Worm (Caenorhabditis elegans) whole organism, mixed stage, embryonic: ENCODE results near the gene C06E2.1.

Experiments
- lsy-2 ChIP-seq: fragments of 150-350 bp; optimal IDR thresholded peaks from 2 replicates; lab custom pipeline; 2014; ENCODE audit warnings: missing biosample characterization, missing genetic modification characterization
- mep-1 ChIP-seq: fragments of 150-350 bp; optimal IDR thresholded peaks from 2 replicates; lab custom pipeline; 2017; ENCODE audit warnings: missing biosample characterization, missing genetic modification reagents, missing genetic modification characterization, inconsistent platforms
- nhr-12 ChIP-seq: fragments of 150-350 bp; optimal IDR thresholded peaks from 2 replicates; lab custom pipeline; 2014; ENCODE audit warnings: missing biosample characterization, missing genetic modification characterization

ce11 chrX:8846447-8847237 is 28.0 kb downstream of the C06E2.1 start, which contains the start of gene C28G1.10:
- TF ChIP-seq mep-1: no peak
- no peak for TF ChIP-seq nhr-12 (tag; lab: Kevin White, UChicago)
- TF ChIP-seq lsy-2 (tag; lab: Kevin White, UChicago): no peak
